Fruit fly (Drosophila melanogaster): ENCODE measurements around the gene bond.
A peak's percentile ranks its signal among the peaks of the same experiment; 100 is the strongest.

The bond gene

dm6 chr3R:22589311-22589710 is 38.8 kb downstream of the bond start (continued):
- TF ChIP-seq ci (GFP tag; IDR thresholded peaks at IDR 0.05) (peak; percentile 63; the same call in 1 of the 3 replicates), abd-A (tag; optimal IDR thresholded peaks at IDR 0.05) (no peak), CG4282 (GFP tag; optimal IDR thresholded peaks at IDR 0.05) (no peak), CG5953 (GFP tag; IDR thresholded peaks at IDR 0.05) (0 out of 2 replicates have a peak, but pooled peaks have one; percentile 25), CG16863 (GFP tag; optimal IDR thresholded peaks at IDR 0.05) (no peak), Hey (tag; optimal IDR thresholded peaks at IDR 0.05) (no peak), Lhr (GFP tag; optimal IDR thresholded peaks at IDR 0.05) (peak; percentile 6), CG6854 (GFP tag; optimal IDR thresholded peaks at IDR 0.05) (no peak), salm (tag; optimal IDR thresholded peaks at IDR 0.05) (peak; percentile 69), CG4707 (GFP tag; optimal IDR thresholded peaks at IDR 0.05) (peak; percentile 22), Dip3 (GFP tag; optimal IDR thresholded peaks at IDR 0.05) (no peak), Stat92E (GFP tag; optimal IDR thresholded peaks at IDR 0.05) (no peak), CG12744 (GFP tag; optimal IDR thresholded peaks at IDR 0.05) (no peak), CG6689 (GFP tag; IDR thresholded peaks at IDR 0.05) (no peak), pfk (GFP tag; optimal IDR thresholded peaks at IDR 0.05) (peak; percentile 20), lilli (GFP tag; optimal IDR thresholded peaks at IDR 0.05) (no peak), Mes4 (GFP tag; optimal IDR thresholded peaks at IDR 0.05) (no peak), CG8944 (GFP tag; optimal IDR thresholded peaks at IDR 0.05) (no peak), CG6272 (GFP tag; IDR thresholded peaks at IDR 0.05) (no peak), lmd (GFP tag; IDR thresholded peaks at IDR 0.05) (no peak), bab2 (GFP tag; optimal IDR thresholded peaks at IDR 0.05) (peak; percentile 31), NC2α (GFP tag; optimal IDR thresholded peaks at IDR 0.05) (no peak), CG1233 (GFP tag; optimal IDR thresholded peaks at IDR 0.05) (peak; percentile 60), CG2889 (GFP tag; IDR thresholded peaks at IDR 0.05) (no peak), CG3726 (GFP tag; IDR thresholded peaks at IDR 0.05) (no peak), onecut (GFP tag; IDR thresholded peaks at IDR 0.05) (no peak; the same call in 1 of the 2 replicates), CG17802 (tag; optimal IDR thresholded peaks at IDR 0.05) (peak; percentile 26), Hmr (GFP tag; optimal IDR thresholded peaks at IDR 0.05) (peak; percentile 4), MTF-1 (GFP tag; optimal IDR thresholded peaks at IDR 0.05; ENCODE audit: borderline replicate concordance) (peak; percentile 94), repo (GFP tag; optimal IDR thresholded peaks at IDR 0.05) (no peak), run (tag; optimal IDR thresholded peaks at IDR 0.05) (peak; percentile 16), pho (GFP tag; optimal IDR thresholded peaks at IDR 0.05) (no peak), cwo (GFP tag; optimal IDR thresholded peaks at IDR 0.05) (no peak), so (GFP tag; IDR thresholded peaks at IDR 0.05) (no peak), CG2120 (GFP tag; optimal IDR thresholded peaks at IDR 0.05) (no peak), Side (GFP tag; optimal IDR thresholded peaks at IDR 0.05) (no peak), gem (tag; optimal IDR thresholded peaks at IDR 0.05) (peak; percentile 64), Nf-YB (GFP tag; optimal IDR thresholded peaks at IDR 0.05) (peak; percentile 8), CG31365 (tag; optimal IDR thresholded peaks at IDR 0.05) (peak; percentile 3), grn (GFP tag; optimal IDR thresholded peaks at IDR 0.05) (no peak), stc (GFP tag; IDR thresholded peaks at IDR 0.05) (peak; percentile 52; the same call in 1 of the 2 replicates), HHEX (GFP tag; optimal IDR thresholded peaks at IDR 0.05) (peak; percentile 40), CG7372 (GFP tag; IDR thresholded peaks at IDR 0.05) (no peak), schlank (tag; optimal IDR thresholded peaks at IDR 0.05) (no peak), lola (GFP tag; optimal IDR thresholded peaks at IDR 0.05) (peak in 1 of 3 experiments; percentile 42), E2f2 (GFP tag; IDR thresholded peaks at IDR 0.05) (no peak), HmgD (GFP tag; optimal IDR thresholded peaks at IDR 0.05) (no peak), CG2129 (GFP tag; IDR thresholded peaks at IDR 0.05; ENCODE audit: partially characterized antibody) (no peak), CG14710 (tag; optimal IDR thresholded peaks at IDR 0.05) (peak; percentile 48), CG12769 (tag; optimal IDR thresholded peaks at IDR 0.05) (no peak), CG14441 (GFP tag; IDR thresholded peaks at IDR 0.05) (no peak)

Data from whole organism, embryonic.